Worm (Caenorhabditis elegans): ENCODE results near the gene acd-4.

ce11 chrV:8594105-8594964, 43.7 kb upstream of the acd-4 start, which contains the start of gene tag-196:
- TF ChIP-seq mab-5 (tag; optimal IDR thresholded peaks at IDR 0.05) (no peak), lin-32 (GFP tag; optimal IDR thresholded peaks at IDR 0.05) (no peak), elt-1 (tag; optimal IDR thresholded peaks at IDR 0.05; ENCODE audit: borderline replicate concordance, insufficient read depth) (no peak), ztf-11 (tag; optimal IDR thresholded peaks at IDR 0.05) (no peak), sem-2 (GFP tag; optimal IDR thresholded peaks at IDR 0.05) (no peak)
